Worm (Caenorhabditis elegans) whole organism, L3 larva: Measurements from ENCODE around the gene mttu-1.

Experiments used
- R02D3.7 ChIP-seq: fragments of 150-350 bp; optimal IDR thresholded peaks from 2 replicates; lab custom pipeline; 2014; ENCODE audit warnings: missing biosample characterization, missing genetic modification characterization
- ZK546.5 ChIP-seq: sonication (generic microtip); optimal IDR thresholded peaks from 2 replicates; lab custom pipeline; 2017; ENCODE audit warnings: missing biosample characterization, missing genetic modification characterization
- ama-1 ChIP-seq: fragments of 150-350 bp; optimal IDR thresholded peaks from 2 replicates; lab custom pipeline; 2018
- ceh-82 ChIP-seq: fragments of 150-350 bp; optimal IDR thresholded peaks from 2 replicates; lab custom pipeline; 2014; ENCODE audit warnings: missing biosample characterization, missing genetic modification characterization
- egl-27 ChIP-seq: sonication (generic microtip); optimal IDR thresholded peaks from 4 replicates; lab custom pipeline; 2017; ENCODE audit warnings: missing biosample characterization, missing genetic modification reagents, missing genetic modification characterization
- elt-2 ChIP-seq: sonication (generic microtip); optimal IDR thresholded peaks from 2 replicates; lab custom pipeline; 2016; ENCODE audit warnings: missing genetic modification reagents, mild to moderate bottlenecking, missing genetic modification characterization, missing compliant biosample characterization
- elt-3 ChIP-seq, 3 experiments: fragments of 150-350 bp in 1 of 3; sonication (generic microtip) in 2 of 3; optimal IDR thresholded peaks; 2 replicates in 2 of 3; 4 replicates in 1 of 3; lab custom pipeline; 2014 to 2017; ENCODE audit warnings: missing biosample characterization in 3 of 3, missing genetic modification characterization in 3 of 3
- eor-1 ChIP-seq, 2 experiments: fragments of 150-350 bp; optimal IDR thresholded peaks; 2 replicates each; lab custom pipeline; 2014 to 2018; ENCODE audit warnings: missing biosample characterization in 2 of 2, missing genetic modification characterization in 2 of 2
- fkh-10 ChIP-seq: sonication (generic microtip); optimal IDR thresholded peaks from 2 replicates; lab custom pipeline; 2017; ENCODE audit warnings: missing biosample characterization, missing genetic modification reagents, missing genetic modification characterization
- fkh-2 ChIP-seq: fragments of 150-350 bp; optimal IDR thresholded peaks from 2 replicates; lab custom pipeline; 2014; ENCODE audit warnings: missing biosample characterization, missing genetic modification reagents, missing genetic modification characterization
- fos-1 ChIP-seq: fragments of 150-350 bp; optimal IDR thresholded peaks from 2 replicates; lab custom pipeline; 2014; ENCODE audit warnings: missing biosample characterization, missing genetic modification characterization
- hmg-11 ChIP-seq: sonication (generic microtip); optimal IDR thresholded peaks from 2 replicates; lab custom pipeline; 2016; ENCODE audit warnings: missing genetic modification characterization, missing compliant biosample characterization
- jun-1 ChIP-seq: fragments of 150-350 bp; optimal IDR thresholded peaks from 2 replicates; lab custom pipeline; 2014; ENCODE audit warnings: missing biosample characterization, missing genetic modification reagents, missing genetic modification characterization
- lin-15B ChIP-seq: fragments of 150-350 bp; optimal IDR thresholded peaks from 2 replicates; lab custom pipeline; 2014; ENCODE audit warnings: missing biosample characterization, missing genetic modification characterization
- lin-39 ChIP-seq: fragments of 150-350 bp; optimal IDR thresholded peaks from 2 replicates; lab custom pipeline; 2018; ENCODE audit warnings: missing biosample characterization, missing genetic modification reagents, missing genetic modification characterization
- lsy-12 ChIP-seq: sonication (generic microtip); optimal IDR thresholded peaks from 2 replicates; lab custom pipeline; 2016; ENCODE audit warnings: mild to moderate bottlenecking, missing genetic modification characterization, missing compliant biosample characterization
- mml-1 ChIP-seq: fragments of 150-350 bp; sonication (generic microtip); optimal IDR thresholded peaks from 3 replicates; lab custom pipeline; 2014; ENCODE audit warnings: missing biosample characterization, missing genetic modification characterization
- nfya-1 ChIP-seq: sonication (generic microtip); optimal IDR thresholded peaks from 2 replicates; lab custom pipeline; 2017; ENCODE audit warnings: missing genetic modification characterization, mild to moderate bottlenecking, missing compliant biosample characterization, antibody characterized with exemption, moderate library complexity; ENCODE audit not compliant: insufficient read depth
- nhr-11 ChIP-seq: fragments of 150-350 bp; optimal IDR thresholded peaks from 2 replicates; lab custom pipeline; 2014; ENCODE audit warnings: missing biosample characterization, missing genetic modification characterization
- nhr-23 ChIP-seq: fragments of 150-350 bp; optimal IDR thresholded peaks from 2 replicates; lab custom pipeline; 2014; ENCODE audit warnings: missing biosample characterization, missing genetic modification reagents, missing genetic modification characterization
- nhr-25 ChIP-seq: sonication (generic microtip); optimal IDR thresholded peaks from 2 replicates; lab custom pipeline; 2017; ENCODE audit warnings: missing biosample characterization, missing genetic modification characterization
- nhr-28 ChIP-seq: fragments of 150-350 bp; optimal IDR thresholded peaks from 2 replicates; lab custom pipeline; 2014; ENCODE audit warnings: missing biosample characterization, missing genetic modification characterization
- nhr-67 ChIP-seq: fragments of 150-350 bp; optimal IDR thresholded peaks from 2 replicates; lab custom pipeline; 2014; ENCODE audit warnings: missing biosample characterization, missing genetic modification characterization
- nhr-76 ChIP-seq: fragments of 150-350 bp; sonication (generic microtip); optimal IDR thresholded peaks from 5 replicates; lab custom pipeline; 2014; ENCODE audit warnings: missing biosample characterization, missing genetic modification characterization
- nhr-77 ChIP-seq: fragments of 150-350 bp; optimal IDR thresholded peaks from 2 replicates; lab custom pipeline; 2014; ENCODE audit warnings: missing biosample characterization, missing genetic modification characterization
- pha-4 ChIP-seq: fragments of 150-350 bp; optimal IDR thresholded peaks from 2 replicates; lab custom pipeline; 2014; ENCODE audit warnings: missing biosample characterization, missing genetic modification reagents, missing genetic modification characterization
- pqm-1 ChIP-seq: fragments of 150-350 bp; optimal IDR thresholded peaks from 2 replicates; lab custom pipeline; 2017; ENCODE audit warnings: missing biosample characterization, missing genetic modification characterization, inconsistent platforms
- snpc-4 ChIP-seq: fragments of 150-350 bp; optimal IDR thresholded peaks from 2 replicates; lab custom pipeline; 2014; ENCODE audit warnings: missing biosample characterization, missing genetic modification characterization
- tbx-2 ChIP-seq: sonication (generic microtip); optimal IDR thresholded peaks from 2 replicates; lab custom pipeline; 2016; ENCODE audit warnings: mild to moderate bottlenecking, missing genetic modification characterization, missing compliant biosample characterization
- unc-39 ChIP-seq: sonication (generic microtip); optimal IDR thresholded peaks from 4 replicates; lab custom pipeline; 2017; ENCODE audit warnings: missing biosample characterization, missing genetic modification characterization
- ztf-11 ChIP-seq: fragments of 150-350 bp; optimal IDR thresholded peaks from 2 replicates; lab custom pipeline; 2014; ENCODE audit warnings: missing biosample characterization, missing genetic modification characterization
- ztf-4 ChIP-seq: fragments of 150-350 bp; optimal IDR thresholded peaks from 2 replicates; lab custom pipeline; 2014; ENCODE audit warnings: missing biosample characterization, missing genetic modification characterization

Gene mttu-1

ce11 chrIV:11313880-11314279 is 17.2 kb upstream of the mttu-1 start, which contains the start of gene dnj-2:
TSS of gene dnj-2 (minus strand) at chrIV:11313980.
- no peak for TF ChIP-seq eor-1 (tag; optimal IDR thresholded peaks at IDR 0.05; lab: Kevin White, UChicago)
- no peak for TF ChIP-seq nhr-77
- no peak for TF ChIP-seq R02D3.7 (tag; lab: Kevin White, UChicago)
- TF ChIP-seq ztf-4 (tag; lab: Kevin White, UChicago) = no peak
- TF ChIP-seq ZK546.5 (tag; lab: Kevin White, UChicago) = no peak
- TF ChIP-seq lsy-12 (tag; lab: Kevin White, UChicago) = no peak
- no peak for TF ChIP-seq nfya-1 (tag; lab: Kevin White, UChicago)
- no peak for TF ChIP-seq pqm-1
- no peak for TF ChIP-seq nhr-76 (tag; lab: Kevin White, UChicago)
- TF ChIP-seq ceh-82 (tag; lab: Kevin White, UChicago) = no peak
- TF ChIP-seq lin-39 (tag; lab: Kevin White, UChicago) = no peak
- TF ChIP-seq ama-1 (lab: Kevin White, UChicago) = no peak
- no peak for TF ChIP-seq lin-15B (tag; lab: Kevin White, UChicago)
- no peak for TF ChIP-seq unc-39 (tag; lab: Kevin White, UChicago)
- TF ChIP-seq nhr-25 (tag; lab: Kevin White, UChicago) = no peak
- no peak for TF ChIP-seq snpc-4 (tag; lab: Kevin White, UChicago)
- TF ChIP-seq elt-3 (tag; optimal IDR thresholded peaks at IDR 0.05; lab: Kevin White, UChicago) = no peak
- no peak for TF ChIP-seq fos-1 (tag; lab: Kevin White, UChicago)
- no peak for TF ChIP-seq mml-1 (tag; lab: Kevin White, UChicago)

DNA sequence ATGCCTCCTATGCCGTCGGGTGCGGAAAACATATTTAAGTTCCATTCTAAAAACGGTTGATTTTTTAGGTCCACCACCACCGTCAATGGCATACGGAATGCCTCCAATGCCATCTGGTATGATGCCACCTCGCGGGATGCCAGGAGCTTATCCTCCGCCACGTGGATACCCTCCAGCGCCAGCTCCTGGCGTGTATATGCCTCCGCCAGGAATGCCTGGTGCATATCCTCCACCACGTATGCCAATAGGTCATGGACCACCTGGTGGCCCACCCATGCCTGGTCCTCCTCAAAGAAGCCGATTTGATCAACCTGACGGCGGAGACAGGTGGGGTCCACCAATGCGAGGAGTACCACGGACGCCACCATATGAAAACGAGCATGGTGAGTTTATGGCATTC is 14.8 kb upstream of the mttu-1 start:
- TF ChIP-seq elt-3 (tag; optimal IDR thresholded peaks at IDR 0.05; lab: Kevin White, UChicago) = no peak
- no peak for TF ChIP-seq nhr-28 (tag; lab: Kevin White, UChicago)

DNA sequence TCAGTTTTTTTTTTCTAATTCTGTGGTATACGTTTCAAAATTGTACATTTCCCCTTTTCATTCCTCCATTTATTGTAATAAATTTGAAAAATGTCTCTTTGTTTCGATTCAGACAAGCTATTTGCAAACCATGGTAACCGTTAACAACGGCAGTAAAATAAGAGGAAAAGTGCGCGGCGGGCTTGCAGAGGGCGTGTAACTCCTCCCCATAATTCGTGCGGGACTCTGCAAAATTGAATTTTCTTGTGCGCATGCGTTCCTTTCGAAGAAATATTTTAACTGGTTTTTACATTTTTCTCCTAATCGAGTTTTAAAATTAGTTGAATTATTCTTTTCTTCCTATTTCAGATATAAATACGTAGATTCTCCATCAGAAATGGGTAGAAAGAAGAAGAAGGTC is 13.9 kb upstream of the mttu-1 start, which contains the start of gene znf-207:
Gene znf-207 (plus strand): TSS at position 349 of the 400 bp plus-strand sequence.
- TF ChIP-seq nhr-67 (tag; lab: Kevin White, UChicago) = no peak
- no peak for TF ChIP-seq egl-27 (tag; lab: Kevin White, UChicago)
- TF ChIP-seq nfya-1 (tag; lab: Kevin White, UChicago) = peak; percentile 59
- peak; percentile 7 for TF ChIP-seq elt-2 (tag; lab: Kevin White, UChicago)
- TF ChIP-seq nhr-23 (tag; lab: Kevin White, UChicago) = peak; percentile 2
- peak; percentile 56 for TF ChIP-seq pha-4 (tag; lab: Kevin White, UChicago)
- TF ChIP-seq ztf-11 (tag; lab: Kevin White, UChicago) = no peak
- TF ChIP-seq hmg-11 = peak; percentile 37
- TF ChIP-seq fkh-10 = peak; percentile 2
- TF ChIP-seq nhr-28 (tag; lab: Kevin White, UChicago) = no peak
- peak; percentile 30 for TF ChIP-seq lin-15B (tag; lab: Kevin White, UChicago)
- no peak for TF ChIP-seq ztf-4 (tag; lab: Kevin White, UChicago)
- no peak for TF ChIP-seq tbx-2
- no peak for TF ChIP-seq fkh-2 (tag; lab: Kevin White, UChicago)
- peak; percentile 26 for TF ChIP-seq snpc-4 (tag; lab: Kevin White, UChicago)

- TF ChIP-seq nhr-11 (tag; lab: Kevin White, UChicago) (no peak), ztf-4 (tag; lab: Kevin White, UChicago) (no peak), pha-4 (tag; lab: Kevin White, UChicago) (peak; percentile 16), lsy-12 (tag; lab: Kevin White, UChicago) (peak; percentile 42), mml-1 (tag; lab: Kevin White, UChicago) (no peak), elt-2 (tag; lab: Kevin White, UChicago) (no peak)
These were observed 11.1 kb upstream of the mttu-1 start for ce11 chrIV:11307770-11308169.

ce11 chrIV:11306548-11306947 is 9.9 kb upstream of the mttu-1 start, which contains the start of gene B0035.13:
TSS of gene B0035.13 (minus strand) at chrIV:11306720.
- TF ChIP-seq ztf-4 (tag; lab: Kevin White, UChicago) (no peak), pqm-1 (no peak), elt-2 (tag; lab: Kevin White, UChicago) (peak; percentile 61)

- TF ChIP-seq jun-1 = no peak
- TF ChIP-seq eor-1 (tag; optimal IDR thresholded peaks at IDR 0.05; lab: Kevin White, UChicago) = no peak
- no peak for TF ChIP-seq lin-15B (tag; lab: Kevin White, UChicago)
- TF ChIP-seq egl-27 (tag; lab: Kevin White, UChicago) = no peak
These were observed 8.3 kb upstream of the mttu-1 start for ce11 chrIV:11304970-11305369.
